Worm (Caenorhabditis elegans): ENCODE data around the gene M03F4.6.

Gene M03F4.6

DNA sequence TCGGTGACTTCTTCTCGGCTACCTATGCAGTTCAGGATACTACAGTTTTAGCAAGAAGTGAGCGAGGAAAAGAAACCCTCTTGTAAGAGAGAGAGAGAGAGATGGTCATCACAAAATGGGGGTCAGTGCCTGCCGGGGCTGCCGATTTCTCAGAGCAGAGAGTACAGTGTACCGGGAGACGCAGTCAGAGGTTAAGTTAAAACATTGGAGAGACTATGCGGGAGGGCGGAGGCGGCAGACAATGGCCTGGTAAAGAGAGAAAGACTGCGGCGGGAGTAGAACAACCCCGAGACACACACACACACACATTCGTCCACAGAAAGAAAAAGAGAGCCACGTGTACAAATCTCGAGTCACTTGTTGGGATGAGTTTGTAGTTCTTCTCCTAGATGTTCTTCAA, 2.3 kb upstream of the M03F4.6 start (continued):
- TF ChIP-seq nhr-77 (tag; optimal IDR thresholded peaks at IDR 0.05) = peak; percentile 28
- TF ChIP-seq ceh-82 (tag; optimal IDR thresholded peaks at IDR 0.05) = peak in 1 of 3 experiments; percentile 46
- no peak for TF ChIP-seq nhr-12 (tag; optimal IDR thresholded peaks at IDR 0.05)
- TF ChIP-seq unc-86 (tag; optimal IDR thresholded peaks at IDR 0.05) = no peak
- no peak for TF ChIP-seq pag-3 (tag; optimal IDR thresholded peaks at IDR 0.05; ENCODE audit: borderline replicate concordance, insufficient read depth)
- TF ChIP-seq sptf-1 (tag; optimal IDR thresholded peaks at IDR 0.05) = no peak
- no peak for TF ChIP-seq ces-1 (GFP tag; optimal IDR thresholded peaks at IDR 0.05)
- TF ChIP-seq efl-3 (GFP tag; optimal IDR thresholded peaks at IDR 0.05) = no peak
- TF ChIP-seq nhr-28 (tag; optimal IDR thresholded peaks at IDR 0.05) = no peak
- 0 out of 2 replicates have a peak, but pooled peaks have one; percentile 34 for TF ChIP-seq grh-1 (GFP tag; IDR thresholded peaks at IDR 0.05)
- TF ChIP-seq mef-2 (tag; optimal IDR thresholded peaks at IDR 0.05) = peak; percentile 20
- no peak for TF ChIP-seq ceh-88 (GFP tag; IDR thresholded peaks at IDR 0.05)
- no peak for TF ChIP-seq hpl-2 (GFP tag; optimal IDR thresholded peaks at IDR 0.05)
- peak; percentile 58 for TF ChIP-seq tbx-2 (tag; optimal IDR thresholded peaks at IDR 0.05)

DNA sequence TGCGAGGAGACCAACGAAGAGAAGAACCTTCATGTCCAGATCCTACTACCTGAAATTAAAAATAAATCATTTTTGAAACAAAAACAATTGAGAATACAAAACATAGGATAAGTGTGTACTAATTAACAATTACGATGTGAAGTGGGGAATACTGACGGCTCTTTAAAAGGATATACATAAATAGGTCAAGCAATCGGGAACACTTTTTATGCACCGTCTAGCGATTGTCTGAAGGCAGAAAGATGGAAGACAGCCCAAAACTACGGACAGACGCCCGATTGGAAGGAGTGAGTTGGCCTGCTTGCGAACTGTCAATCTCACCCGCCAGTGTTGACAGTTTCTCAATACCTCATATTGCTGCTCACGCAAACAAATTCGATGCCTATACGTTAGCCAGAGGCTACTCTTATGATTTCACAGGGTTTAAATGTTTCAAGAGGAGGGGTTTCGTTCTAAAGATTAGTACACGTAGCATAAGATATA, 1.8 kb upstream of the M03F4.6 start, which contains the start of gene calu-1:
TSS of gene calu-1 (minus strand) at position 51 of the 483 bp plus-strand sequence.
- TF ChIP-seq skn-1 (tag; optimal IDR thresholded peaks at IDR 0.05) (no peak), ceh-82 (tag; optimal IDR thresholded peaks at IDR 0.05) (no peak), nhr-28 (tag; optimal IDR thresholded peaks at IDR 0.05) (no peak), efl-3 (GFP tag; optimal IDR thresholded peaks at IDR 0.05) (no peak), lir-3 (tag; optimal IDR thresholded peaks at IDR 0.05; ENCODE audit: poor library complexity) (no peak), nhr-77 (tag; optimal IDR thresholded peaks at IDR 0.05) (no peak), pax-3 (tag; optimal IDR thresholded peaks at IDR 0.05) (no peak), egl-13 (tag; optimal IDR thresholded peaks at IDR 0.05) (no peak), jun-1 (tag; optimal IDR thresholded peaks at IDR 0.05) (no peak), sox-4 (tag; optimal IDR thresholded peaks at IDR 0.05) (no peak), rnt-1 (tag; optimal IDR thresholded peaks at IDR 0.05) (no peak), dsc-1 (tag; optimal IDR thresholded peaks at IDR 0.05) (no peak), elt-2 (tag; optimal IDR thresholded peaks at IDR 0.05) (no peak), unc-62 (GFP tag; optimal IDR thresholded peaks at IDR 0.05) (no peak), C34B4.2 (tag; optimal IDR thresholded peaks at IDR 0.05) (no peak), elt-3 (tag; optimal IDR thresholded peaks at IDR 0.05) (no peak), hlh-4 (tag; optimal IDR thresholded peaks at IDR 0.05) (no peak), ces-1 (GFP tag; optimal IDR thresholded peaks at IDR 0.05) (no peak)

- TF ChIP-seq hpl-2 (GFP tag; optimal IDR thresholded peaks at IDR 0.05) (no peak), jun-1 (tag; optimal IDR thresholded peaks at IDR 0.05) (no peak), C04F5.9 (tag; optimal IDR thresholded peaks at IDR 0.05) (no peak), ztf-4 (tag; optimal IDR thresholded peaks at IDR 0.05) (no peak), ceh-82 (tag; optimal IDR thresholded peaks at IDR 0.05) (no peak), tbx-2 (tag; optimal IDR thresholded peaks at IDR 0.05) (no peak), efl-3 (GFP tag; optimal IDR thresholded peaks at IDR 0.05) (no peak), nhr-85 (tag) (no peak), aly-2 (tag; optimal IDR thresholded peaks at IDR 0.05) (no peak), sup-37 (GFP tag; optimal IDR thresholded peaks at IDR 0.05) (no peak), ceh-88 (GFP tag; IDR thresholded peaks at IDR 0.05) (no peak), nhr-47 (tag; optimal IDR thresholded peaks at IDR 0.05) (no peak), unc-62 (GFP tag; optimal IDR thresholded peaks at IDR 0.05) (no peak), mep-1 (tag; optimal IDR thresholded peaks at IDR 0.05) (no peak), nhr-28 (tag; optimal IDR thresholded peaks at IDR 0.05) (no peak), pax-3 (tag; optimal IDR thresholded peaks at IDR 0.05) (no peak), hlh-4 (tag; optimal IDR thresholded peaks at IDR 0.05) (no peak), lsy-2 (tag; optimal IDR thresholded peaks at IDR 0.05) (no peak), sptf-1 (tag; optimal IDR thresholded peaks at IDR 0.05) (no peak), F16B12.6 (tag; optimal IDR thresholded peaks at IDR 0.05) (no peak)
Measured at ce11 chrX:4965592-4965991, 3.5 kb downstream of the M03F4.6 start.
